Worm (Caenorhabditis elegans): ENCODE data around the gene B0281.4.

ce11 chrII:2324956-2325355 lies 26.3 kb upstream of the B0281.4 start, which contains the start of gene ZK1240.11:
- TF ChIP-seq nhr-28 (tag; optimal IDR thresholded peaks at IDR 0.05) (no peak), mep-1 (tag; optimal IDR thresholded peaks at IDR 0.05) (no peak)
